Worm (Caenorhabditis elegans) whole organism, young adult: ENCODE data around the gene tin-9.2.

Experiments
- B0019.2 ChIP-seq: fragments of 200-800 bp; sonication (Bioruptor generic); conservative IDR thresholded peaks from 2 replicates; pipeline ENCODE4 v1.3.6; 2022; ENCODE audit warnings: missing genetic modification reagents, missing genetic modification characterization, missing compliant biosample characterization
- F22D6.2 ChIP-seq: sonication (generic microtip); optimal IDR thresholded peaks from 2 replicates; lab custom pipeline; 2016; ENCODE audit warnings: mild to moderate bottlenecking, missing genetic modification characterization, missing compliant biosample characterization
- F49E8.2 ChIP-seq: sonication (generic microtip); optimal IDR thresholded peaks from 3 replicates; lab custom pipeline; 2017; ENCODE audit warnings: missing genetic modification characterization, mild to moderate bottlenecking, missing compliant biosample characterization, antibody characterized with exemption, moderate library complexity; ENCODE audit not compliant: insufficient read depth
- ceh-91 ChIP-seq: fragments of 200-800 bp; sonication (Bioruptor generic); IDR thresholded peaks from 2 replicates; pipeline ENCODE4 v1.3.6; 2022; ENCODE audit warnings: missing genetic modification reagents, missing genetic modification characterization, missing compliant biosample characterization
- dpl-1 ChIP-seq: fragments of 150-350 bp; optimal IDR thresholded peaks from 2 replicates; lab custom pipeline; 2014; ENCODE audit warnings: missing biosample characterization, missing genetic modification reagents, missing genetic modification characterization
- egl-44 ChIP-seq: fragments of 200-800 bp; sonication (Bioruptor generic); IDR thresholded peaks from 2 replicates; pipeline ENCODE4 v1.3.6; 2022; ENCODE audit warnings: missing genetic modification reagents, missing genetic modification characterization, missing compliant biosample characterization
- hrde-1 ChIP-seq: sonication (generic microtip); optimal IDR thresholded peaks from 2 replicates; lab custom pipeline; 2016; ENCODE audit warnings: missing genetic modification characterization, mild to moderate bottlenecking, missing compliant biosample characterization, moderate library complexity, missing genotype, missing genetic modification reagents, borderline replicate concordance
- let-607 ChIP-seq, 2 experiments: fragments of 200-800 bp in 1 of 2; sonication (Bioruptor generic) in 1 of 2; sonication (generic microtip) in 1 of 2; optimal IDR thresholded peaks; 2 replicates each; lab custom pipeline; 2016 to 2018; ENCODE audit warnings: mild to moderate bottlenecking in 2 of 2, missing compliant biosample characterization in 2 of 2, missing genetic modification characterization in 2 of 2, moderate library complexity in 2 of 2, missing genotype in 1 of 2
- nfya-1 ChIP-seq: sonication (generic microtip); optimal IDR thresholded peaks from 2 replicates; lab custom pipeline; 2017; ENCODE audit warnings: antibody characterized with exemption, missing compliant biosample characterization, missing genetic modification characterization, borderline replicate concordance; ENCODE audit not compliant: insufficient read depth
- pha-4 ChIP-seq: fragments of 150-350 bp; sonication (generic microtip); optimal IDR thresholded peaks from 2 replicates; lab custom pipeline; 2014; ENCODE audit warnings: missing biosample characterization, missing genetic modification reagents, missing genetic modification characterization
- rcor-1 ChIP-seq: fragments of 200-800 bp; sonication (Bioruptor generic); IDR thresholded peaks from 2 replicates; pipeline ENCODE4 v1.3.6; 2022; ENCODE audit warnings: missing genetic modification reagents, missing genetic modification characterization, missing compliant biosample characterization
- ztf-28 ChIP-seq: fragments of 200-800 bp; sonication (Bioruptor generic); IDR thresholded peaks from 2 replicates; pipeline ENCODE4 v1.3.6; 2022; ENCODE audit warnings: missing genetic modification reagents, missing genetic modification characterization, missing compliant biosample characterization

DNA sequence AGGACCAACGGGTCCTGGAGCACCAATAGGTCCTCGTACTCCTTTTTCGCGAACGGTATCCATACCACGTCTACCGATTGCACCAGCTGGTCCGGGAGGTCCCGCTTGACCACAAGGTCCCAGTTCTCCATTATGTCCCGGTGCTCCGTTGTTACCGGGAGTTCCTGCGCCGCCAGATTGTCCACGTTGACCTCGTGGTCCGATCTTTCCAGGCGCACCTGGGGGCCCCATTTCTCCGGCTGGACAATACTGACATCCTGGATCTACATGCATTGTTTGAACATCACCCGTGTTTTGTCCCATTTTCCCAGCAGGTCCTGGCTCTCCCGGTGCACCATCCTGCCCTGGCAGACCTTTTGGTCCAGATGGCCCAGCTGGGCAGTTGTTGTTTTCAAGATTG is 32.8 kb upstream of the tin-9.2 start:
- TF ChIP-seq F49E8.2 (tag; lab: Kevin White, UChicago), result no peak
- TF ChIP-seq F22D6.2 (tag; lab: Kevin White, UChicago), result no peak
- TF ChIP-seq B0019.2 (GFP tag; lab: Robert Waterston, UW), result no peak
- TF ChIP-seq rcor-1, result no peak
- TF ChIP-seq hrde-1, result no peak
- TF ChIP-seq dpl-1, result no peak
- TF ChIP-seq egl-44 (GFP tag; lab: Robert Waterston, UW), result no peak
- no peak for TF ChIP-seq pha-4
- TF ChIP-seq ztf-28 (GFP tag; lab: Robert Waterston, UW), result no peak
- no peak for TF ChIP-seq nfya-1
- TF ChIP-seq let-607 (tag; optimal IDR thresholded peaks at IDR 0.05; lab: Kevin White, UChicago), result no peak
- TF ChIP-seq ceh-91 (GFP tag; lab: Robert Waterston, UW), result no peak
